Fruit fly (Drosophila melanogaster) whole organism, embryonic: ENCODE results near the gene CG32625.

ENCODE experiments used
- Atf-2 ChIP-seq: fragments of 200-800 bp; sonication (Bioruptor generic); optimal IDR thresholded peaks from 2 replicates; lab custom pipeline; 2016; ENCODE audit warnings: missing biosample characterization, missing genetic modification characterization
- CG15479 ChIP-seq: fragments of 200-800 bp; sonication (Bioruptor generic); optimal IDR thresholded peaks from 3 replicates; lab custom pipeline; 2019; ENCODE audit warnings: missing biosample characterization, mild to moderate bottlenecking, missing genetic modification characterization, moderate library complexity
- CG18476 ChIP-seq: fragments of 200-800 bp; sonication (Bioruptor generic); optimal IDR thresholded peaks from 2 replicates; lab custom pipeline; 2016; ENCODE audit warnings: missing biosample characterization, mild to moderate bottlenecking, missing genetic modification characterization
- CG18599 ChIP-seq: fragments of 200-800 bp; sonication (Bioruptor generic); optimal IDR thresholded peaks from 3 replicates; lab custom pipeline; 2017; ENCODE audit warnings: missing biosample characterization, missing genetic modification characterization, mild to moderate bottlenecking, moderate library complexity, missing genetic modification reagents
- CG18764 ChIP-seq: fragments of 200-800 bp; sonication (Bioruptor generic); optimal IDR thresholded peaks from 3 replicates; lab custom pipeline; 2016; ENCODE audit warnings: missing biosample characterization, missing genetic modification characterization
- CG2678 ChIP-seq: fragments of 200-800 bp; sonication (Bioruptor generic); optimal IDR thresholded peaks from 3 replicates; lab custom pipeline; 2019; ENCODE audit warnings: missing biosample characterization, mild to moderate bottlenecking, missing genetic modification characterization, moderate library complexity
- CG2712 ChIP-seq: fragments of 200-800 bp; optimal IDR thresholded peaks from 3 replicates; lab custom pipeline; 2019; ENCODE audit warnings: missing biosample characterization, mild to moderate bottlenecking, missing genetic modification characterization, moderate library complexity
- CG31224 ChIP-seq: fragments of 200-800 bp; sonication (Bioruptor generic); IDR thresholded peaks from 2 replicates; pipeline ENCODE4 v1.3.6; 2022; ENCODE audit warnings: missing biosample characterization, missing genetic modification characterization
- CG34376 ChIP-seq: fragments of 200-800 bp; sonication (Bioruptor generic); optimal IDR thresholded peaks from 2 replicates; lab custom pipeline; 2018; ENCODE audit warnings: missing biosample characterization, mild to moderate bottlenecking, missing genetic modification characterization
- CG3838 ChIP-seq: fragments of 200-800 bp; sonication (Bioruptor generic); optimal IDR thresholded peaks from 3 replicates; lab custom pipeline; 2016; ENCODE audit warnings: missing biosample characterization, missing genetic modification characterization
- CG6683 ChIP-seq: fragments of 200-800 bp; sonication (Bioruptor generic); optimal IDR thresholded peaks from 2 replicates; lab custom pipeline; 2017; ENCODE audit warnings: missing biosample characterization, mild to moderate bottlenecking, missing genetic modification characterization, missing genetic modification reagents
- CG6689 ChIP-seq: fragments of 200-800 bp; sonication (Bioruptor generic); IDR thresholded peaks from 2 replicates; pipeline ENCODE4 v1.3.6; 2022; ENCODE audit warnings: missing biosample characterization, missing genetic modification characterization
- CG7745 ChIP-seq: fragments of 200-800 bp; sonication (Bioruptor generic); optimal IDR thresholded peaks from 2 replicates; lab custom pipeline; 2018; ENCODE audit warnings: missing biosample characterization, mild to moderate bottlenecking, missing genetic modification characterization, moderate library complexity
- CG8290 ChIP-seq, 3 experiments: fragments of 200-800 bp; sonication (Bioruptor generic); optimal IDR thresholded peaks; 2 replicates each; lab custom pipeline; 2016 to 2019; ENCODE audit warnings: missing biosample characterization in 3 of 3, missing genetic modification characterization in 3 of 3, mild to moderate bottlenecking in 2 of 3, moderate library complexity in 1 of 3
- CG9215 ChIP-seq: fragments of 200-800 bp; sonication (Bioruptor generic); IDR thresholded peaks from 2 replicates; pipeline ENCODE4 v1.3.6; 2022; ENCODE audit warnings: missing biosample characterization, missing genetic modification characterization
- D19B ChIP-seq: fragments of 200-800 bp; sonication (Bioruptor generic); optimal IDR thresholded peaks from 2 replicates; lab custom pipeline; 2017; ENCODE audit warnings: missing biosample characterization, mild to moderate bottlenecking, missing genetic modification characterization
- Ets65A ChIP-seq: fragments of 200-800 bp; sonication (Bioruptor generic); peaks from one replicate; lab custom pipeline; 2016; ENCODE audit warnings: missing biosample characterization, missing genetic modification characterization
- Gug ChIP-seq: fragments of 200-800 bp; sonication (Bioruptor generic); IDR thresholded peaks from 4 replicates; pipeline ENCODE4 v1.3.6; 2022; ENCODE audit warnings: missing biosample characterization, missing genetic modification characterization
- Kr ChIP-seq: fragments of 200-800 bp; sonication (Bioruptor generic); optimal IDR thresholded peaks from 2 replicates; lab custom pipeline; 2017; ENCODE audit warnings: missing biosample characterization, mild to moderate bottlenecking, missing genetic modification characterization
- Lpt ChIP-seq: fragments of >200 bp; optimal IDR thresholded peaks from 2 replicates; lab custom pipeline; 2018; ENCODE audit warnings: missing biosample characterization, missing genetic modification characterization
- Med ChIP-seq: fragments of 200-800 bp; sonication (Bioruptor generic); peaks from one replicate; lab custom pipeline; 2016; ENCODE audit warnings: missing biosample characterization, missing genetic modification characterization, mild to moderate bottlenecking, inconsistent platforms, moderate library complexity
- Pdp1 ChIP-seq, 2 experiments: fragments of 200-800 bp; sonication (Bioruptor generic); optimal IDR thresholded peaks; 3 replicates each; lab custom pipeline; 2016; ENCODE audit warnings: missing biosample characterization in 2 of 2, missing genetic modification characterization in 2 of 2, mild to moderate bottlenecking in 1 of 2, moderate library complexity in 1 of 2
- Side ChIP-seq: fragments of 200-800 bp; sonication (Bioruptor generic); optimal IDR thresholded peaks from 2 replicates; lab custom pipeline; 2016; ENCODE audit warnings: missing biosample characterization, missing genetic modification characterization
- Sox102F ChIP-seq: fragments of 200-800 bp; sonication (Bioruptor generic); optimal IDR thresholded peaks from 2 replicates; lab custom pipeline; 2018; ENCODE audit warnings: missing biosample characterization, mild to moderate bottlenecking, missing genetic modification characterization, moderate library complexity
- Sry-β ChIP-seq: fragments of 200-800 bp; sonication (Bioruptor generic); optimal IDR thresholded peaks from 2 replicates; lab custom pipeline; 2018; ENCODE audit warnings: missing biosample characterization, mild to moderate bottlenecking, missing genetic modification characterization, moderate library complexity
- Ssrp ChIP-seq: fragments of 200-800 bp; sonication (Bioruptor generic); optimal IDR thresholded peaks from 2 replicates; lab custom pipeline; 2018; ENCODE audit warnings: missing biosample characterization, mild to moderate bottlenecking, missing genetic modification characterization, moderate library complexity
- Stat92E ChIP-seq, 3 experiments: fragments of >200 bp in 2 of 3; fragments of 200-800 bp in 1 of 3; sonication (Bioruptor generic) in 1 of 3; optimal IDR thresholded peaks; 2 replicates each; lab custom pipeline; 2017 to 2019; ENCODE audit warnings: missing biosample characterization in 3 of 3, missing genetic modification characterization in 3 of 3, mild to moderate bottlenecking in 1 of 3, moderate library complexity in 1 of 3
- abd-A ChIP-seq: fragments of 200-800 bp; sonication (Bioruptor generic); optimal IDR thresholded peaks from 3 replicates; lab custom pipeline; 2019; ENCODE audit warnings: missing biosample characterization, mild to moderate bottlenecking, missing genetic modification characterization, moderate library complexity
- fd96Cb ChIP-seq: fragments of 200-800 bp; sonication (Bioruptor generic); optimal IDR thresholded peaks from 2 replicates; lab custom pipeline; 2018; ENCODE audit warnings: missing biosample characterization, mild to moderate bottlenecking, missing genetic modification characterization, moderate library complexity
- gem ChIP-seq: fragments of 200-800 bp; sonication (Bioruptor generic); optimal IDR thresholded peaks from 2 replicates; lab custom pipeline; 2019; ENCODE audit warnings: missing biosample characterization, mild to moderate bottlenecking, missing genetic modification characterization, moderate library complexity
- nom ChIP-seq: fragments of 200-800 bp; sonication (Bioruptor generic); optimal IDR thresholded peaks from 2 replicates; lab custom pipeline; 2017; ENCODE audit warnings: missing biosample characterization, missing genetic modification characterization, mild to moderate bottlenecking, moderate library complexity, missing genetic modification reagents
- row ChIP-seq: fragments of 200-800 bp; sonication (Bioruptor generic); IDR thresholded peaks from 3 replicates; pipeline ENCODE4 v1.3.6; 2022; ENCODE audit warnings: missing biosample characterization, missing genetic modification characterization
- scrt ChIP-seq: fragments of 200-800 bp; sonication (Bioruptor generic); optimal IDR thresholded peaks from 2 replicates; lab custom pipeline; 2018; ENCODE audit warnings: missing biosample characterization, mild to moderate bottlenecking, missing genetic modification characterization, moderate library complexity
- sens ChIP-seq: fragments of 200-800 bp; sonication (Bioruptor generic); peaks from one replicate; lab custom pipeline; 2016; ENCODE audit warnings: missing biosample characterization, missing genetic modification characterization
- slbo ChIP-seq: fragments of 200-800 bp; sonication (Bioruptor generic); IDR thresholded peaks from 2 replicates; pipeline ENCODE4 v1.3.6; 2022; ENCODE audit warnings: missing biosample characterization, missing genetic modification characterization
- sob ChIP-seq: fragments of 200-800 bp; sonication (Bioruptor generic); IDR thresholded peaks from 2 replicates; pipeline ENCODE4 v1.3.6; 2022; ENCODE audit warnings: missing biosample characterization, missing genetic modification characterization
- stwl ChIP-seq: fragments of 200-800 bp; sonication (Bioruptor generic); optimal IDR thresholded peaks from 3 replicates; lab custom pipeline; 2018; ENCODE audit warnings: missing biosample characterization, mild to moderate bottlenecking, missing genetic modification characterization, moderate library complexity
- zen2 ChIP-seq: fragments of 200-800 bp; sonication (Bioruptor generic); IDR thresholded peaks from 3 replicates; pipeline ENCODE4 v1.3.6; 2022; ENCODE audit warnings: missing biosample characterization, missing genetic modification characterization; ENCODE audit not compliant: partially characterized antibody

Gene CG32625

dm6 chrX:13804398-13804797, 47.8 kb upstream of the CG32625 start:
- TF ChIP-seq Ssrp (no peak), nom (no peak), Kr (no peak), Med (no peak), CG34376 (GFP tag; lab: Kevin White, UChicago) (peak; percentile 14), stwl (tag; lab: Kevin White, UChicago) (no peak), CG18599 (GFP tag; lab: Kevin White, UChicago) (no peak), CG7745 (tag; lab: Kevin White, UChicago) (no peak), CG18476 (no peak), CG2678 (tag; lab: Kevin White, UChicago) (no peak), fd96Cb (tag; lab: Kevin White, UChicago) (no peak), CG15479 (peak; percentile 57)
- TF ChIP-seq, all 482 proteins: peak for 2

- TF ChIP-seq Sox102F (GFP tag; lab: Kevin White, UChicago) (peak; percentile 25), Stat92E (GFP tag; optimal IDR thresholded peaks at IDR 0.05; lab: Kevin White, UChicago) (no peak), Ets65A (GFP tag; lab: Kevin White, UChicago) (peak; percentile 89), scrt (GFP tag; lab: Kevin White, UChicago) (no peak), CG8290 (GFP tag; optimal IDR thresholded peaks at IDR 0.05; lab: Kevin White, UChicago) (no peak), CG8290 (tag; optimal IDR thresholded peaks at IDR 0.05; lab: Kevin White, UChicago) (no peak), Lpt (GFP tag; lab: Kevin White, UChicago) (no peak), sens (GFP tag; lab: Kevin White, UChicago) (peak; percentile 9), CG6689 (GFP tag; lab: Robert Waterston, UW) (peak; percentile 33; the same call in 1 of the 2 replicates), abd-A (tag; lab: Kevin White, UChicago) (no peak), Side (GFP tag; lab: Kevin White, UChicago) (no peak), CG6683 (GFP tag; lab: Kevin White, UChicago) (no peak), Sry-β (GFP tag; lab: Kevin White, UChicago) (no peak), Gug (GFP tag; lab: Robert Waterston, UW) (no peak), CG2712 (tag; lab: Kevin White, UChicago) (no peak), gem (tag; lab: Kevin White, UChicago) (peak; percentile 19), CG31224 (GFP tag; lab: Robert Waterston, UW) (no peak), CG9215 (no peak), Atf-2 (GFP tag; lab: Kevin White, UChicago) (no peak), zen2 (GFP tag; lab: Robert Waterston, UW) (no peak), sob (GFP tag; lab: Robert Waterston, UW) (0 out of 2 replicates have a peak, but pooled peaks have one; percentile 19), CG18764 (GFP tag; lab: Kevin White, UChicago) (no peak), Pdp1 (GFP tag; optimal IDR thresholded peaks at IDR 0.05; lab: Kevin White, UChicago) (peak in 1 of 2 experiments; percentile 13), slbo (peak; percentile 29; the same call in 1 of the 2 replicates), CG3838 (GFP tag; lab: Kevin White, UChicago) (no peak), row (peak; percentile 32; the same call in 2 of the 3 replicates)
- TF ChIP-seq, all 482 proteins: peak for 9
Measured at dm6 chrX:13800680-13801079, 44.1 kb upstream of the CG32625 start.

DNA sequence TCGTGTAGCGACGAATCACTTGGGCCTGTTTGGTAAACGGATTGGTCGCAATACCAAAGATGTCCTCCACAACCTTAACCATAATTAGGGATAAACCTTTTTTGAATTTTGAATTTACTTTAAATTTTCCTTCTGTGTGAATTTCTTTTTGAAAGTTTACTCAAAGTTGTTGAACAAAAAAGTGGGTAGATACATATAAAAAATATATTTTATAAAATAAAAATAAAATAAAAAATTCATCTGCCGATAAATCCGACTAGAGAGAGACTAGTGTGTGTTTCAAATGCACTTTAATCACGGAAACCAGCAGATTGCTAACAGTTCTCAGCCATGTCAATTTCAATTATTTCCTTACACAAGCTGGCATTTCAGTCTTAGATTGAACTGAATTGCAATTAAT, 40.9 kb upstream of the CG32625 start, which contains the start of gene CG10996:
Gene CG10996, minus strand, starts transcription at position 101 of the 400 bp plus-strand sequence.
- no peak for TF ChIP-seq D19B (GFP tag; lab: Kevin White, UChicago)
- peak; percentile 15 for TF ChIP-seq sens (GFP tag; lab: Kevin White, UChicago)
